In the genomic region with DNA sequence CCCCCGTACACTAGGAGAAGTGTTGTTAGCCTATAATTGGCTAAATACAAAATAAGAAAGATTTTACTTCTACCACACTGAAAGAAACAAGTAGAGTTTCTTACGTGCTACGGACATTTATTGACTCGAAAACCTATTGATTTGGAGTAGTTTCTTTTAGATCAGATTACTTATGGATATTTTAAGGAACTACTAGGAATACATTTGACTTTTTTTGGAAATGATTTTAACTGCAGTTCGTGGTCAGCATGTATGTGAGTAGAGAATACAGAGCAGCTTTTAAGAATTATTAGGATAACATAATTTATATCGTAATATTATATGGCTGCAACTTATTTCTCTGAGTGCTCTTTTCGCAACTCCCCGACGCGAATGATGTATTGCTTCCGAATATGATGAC, we compare ENCODE assay signal across 4 fruit fly cellular contexts.
A peak's percentile ranks its signal among the peaks of the same experiment; 100 is the strongest.
TF ChIP-seq lines count a peak whose summit lies in the region.

No protein-coding gene starts in this region.

- no peak for TF ChIP-seq CTCF in whole organism, embryonic (GFP tag; optimal IDR thresholded peaks at IDR 0.05; lab: Kevin White, UChicago)

TF ChIP-seq in whole organism, embryonic, 481 proteins besides CTCF, POLR2A, EP300 and RAD21 (continues in another document):
- TF ChIP-seq grau (tag; optimal IDR thresholded peaks at IDR 0.05; lab: Kevin White, UChicago) (no peak), Abd-B (GFP tag; optimal IDR thresholded peaks at IDR 0.05; lab: Kevin White, UChicago) (peak; percentile 1), CG2875 (GFP tag; optimal IDR thresholded peaks at IDR 0.05; lab: Kevin White, UChicago) (no peak), CG11695 (GFP tag; IDR thresholded peaks at IDR 0.05; lab: Robert Waterston, UW) (no peak), HLH3B (GFP tag; IDR thresholded peaks at IDR 0.05; lab: Robert Waterston, UW) (no peak), Spps (tag; optimal IDR thresholded peaks at IDR 0.05; lab: Kevin White, UChicago) (no peak), E2f1 (GFP tag; IDR thresholded peaks at IDR 0.05; lab: Robert Waterston, UW) (no peak), Blimp-1 (GFP tag; optimal IDR thresholded peaks at IDR 0.05; lab: Kevin White, UChicago) (peak; percentile 8), sens (GFP tag; lab: Kevin White, UChicago) (peak; percentile 81), lola (GFP tag; optimal IDR thresholded peaks at IDR 0.05; lab: Kevin White, UChicago) (peak in 1 of 3 experiments; percentile 17), phol (tag; optimal IDR thresholded peaks at IDR 0.05; lab: Kevin White, UChicago) (peak; percentile 25), Gug (GFP tag; IDR thresholded peaks at IDR 0.05; lab: Robert Waterston, UW) (no peak), CG14667 (GFP tag; IDR thresholded peaks at IDR 0.05; lab: Robert Waterston, UW) (no peak), CG7839 (tag; optimal IDR thresholded peaks at IDR 0.05; lab: Kevin White, UChicago) (peak; percentile 9), sd (tag; optimal IDR thresholded peaks at IDR 0.05; lab: Kevin White, UChicago) (no peak), CG31365 (tag; optimal IDR thresholded peaks at IDR 0.05; lab: Kevin White, UChicago) (no peak), Med (GFP tag; lab: Kevin White, UChicago) (peak; percentile 49), CG31441 (GFP tag; IDR thresholded peaks at IDR 0.05; lab: Robert Waterston, UW) (no peak), klu (GFP tag; IDR thresholded peaks at IDR 0.05; lab: Robert Waterston, UW) (no peak), trem (tag; optimal IDR thresholded peaks at IDR 0.05; lab: Kevin White, UChicago) (no peak), CG5953 (GFP tag; IDR thresholded peaks at IDR 0.05; lab: Robert Waterston, UW) (no peak), Ssrp (tag; optimal IDR thresholded peaks at IDR 0.05; lab: Kevin White, UChicago) (peak; percentile 28), Hr51 (GFP tag; optimal IDR thresholded peaks at IDR 0.05; lab: Kevin White, UChicago) (peak in 1 of 2 experiments; percentile 41)

TF ChIP-seq in whole organism, prepupa, 60 proteins besides CTCF, POLR2A, EP300 and RAD21 (continues in another document):
- TF ChIP-seq Blimp-1 (GFP tag; optimal IDR thresholded peaks at IDR 0.05; lab: Kevin White, UChicago) (no peak), lz (GFP tag; optimal IDR thresholded peaks at IDR 0.05; lab: Kevin White, UChicago) (peak; percentile 57), CG8119 (GFP tag; IDR thresholded peaks at IDR 0.05; lab: Robert Waterston, UW) (peak; percentile 73; the same call in 2 of the 3 replicates), net (GFP tag; optimal IDR thresholded peaks at IDR 0.05; lab: Kevin White, UChicago) (peak; percentile 79), pdm3 (GFP tag; optimal IDR thresholded peaks at IDR 0.05; lab: Kevin White, UChicago) (peak; percentile 73), CG1621 (tag; optimal IDR thresholded peaks at IDR 0.05; lab: Kevin White, UChicago) (peak; percentile 59), Sox14 (GFP tag; optimal IDR thresholded peaks at IDR 0.05; lab: Kevin White, UChicago) (peak; percentile 77), Hr39 (GFP tag; optimal IDR thresholded peaks at IDR 0.05; lab: Kevin White, UChicago) (peak; percentile 66), CG11762 (GFP tag; optimal IDR thresholded peaks at IDR 0.05; lab: Kevin White, UChicago; ENCODE audit: insufficient read depth) (peak; percentile 50), OdsH (GFP tag; optimal IDR thresholded peaks at IDR 0.05; lab: Kevin White, UChicago) (peak; percentile 68), CG6792 (GFP tag; optimal IDR thresholded peaks at IDR 0.05; lab: Kevin White, UChicago) (peak; percentile 62), vri (GFP tag; optimal IDR thresholded peaks at IDR 0.05; lab: Kevin White, UChicago) (peak; percentile 15), CG3919 (GFP tag; optimal IDR thresholded peaks at IDR 0.05; lab: Kevin White, UChicago) (peak; percentile 78), Met (GFP tag; optimal IDR thresholded peaks at IDR 0.05; lab: Kevin White, UChicago) (peak; percentile 60), Eip93F (GFP tag; optimal IDR thresholded peaks at IDR 0.05; lab: Kevin White, UChicago) (no peak), dac (GFP tag; optimal IDR thresholded peaks at IDR 0.05; lab: Kevin White, UChicago) (peak; percentile 16), CG7368 (GFP tag; optimal IDR thresholded peaks at IDR 0.05; lab: Kevin White, UChicago) (peak; percentile 47), CG16779 (tag; optimal IDR thresholded peaks at IDR 0.05; lab: Kevin White, UChicago) (peak; percentile 45), Sox102F (GFP tag; optimal IDR thresholded peaks at IDR 0.05; lab: Kevin White, UChicago) (peak; percentile 49), Smox (GFP tag; optimal IDR thresholded peaks at IDR 0.05; lab: Kevin White, UChicago) (peak; percentile 59), Sox15 (GFP tag; optimal IDR thresholded peaks at IDR 0.05; lab: Kevin White, UChicago) (peak; percentile 53), Gug (GFP tag; IDR thresholded peaks at IDR 0.05; lab: Robert Waterston, UW) (peak; percentile 41)

TF ChIP-seq in whole organism, pupa, 21 proteins besides CTCF, POLR2A, EP300 and RAD21:
- TF ChIP-seq CG8301 (tag; optimal IDR thresholded peaks at IDR 0.05; lab: Kevin White, UChicago): peak; percentile 69
- peak; percentile 80 for TF ChIP-seq CG8159 (tag; optimal IDR thresholded peaks at IDR 0.05; lab: Kevin White, UChicago)
- peak; percentile 8 for TF ChIP-seq Snoo (tag; optimal IDR thresholded peaks at IDR 0.05; lab: Kevin White, UChicago)
- 0 out of 3 replicates have a peak, but pooled peaks have one; percentile 20 for TF ChIP-seq fd96Ca (GFP tag; IDR thresholded peaks at IDR 0.05; lab: Robert Waterston, UW)
- TF ChIP-seq D1 (tag; optimal IDR thresholded peaks at IDR 0.05; lab: Kevin White, UChicago): peak; percentile 31
- TF ChIP-seq Pif1A (GFP tag; optimal IDR thresholded peaks at IDR 0.05; lab: Kevin White, UChicago): peak; percentile 73
- TF ChIP-seq CG10348 (GFP tag; IDR thresholded peaks at IDR 0.05; lab: Robert Waterston, UW): no peak
- TF ChIP-seq Ets98B (GFP tag; IDR thresholded peaks at IDR 0.05; lab: Robert Waterston, UW): no peak
- TF ChIP-seq CG14655 (GFP tag; optimal IDR thresholded peaks at IDR 0.05; lab: Kevin White, UChicago): peak; percentile 83
- peak; percentile 76 for TF ChIP-seq CG15710 (tag; optimal IDR thresholded peaks at IDR 0.05; lab: Kevin White, UChicago)
- peak; percentile 31; the same call in 1 of the 2 replicates for TF ChIP-seq CG12605 (GFP tag; IDR thresholded peaks at IDR 0.05; lab: Robert Waterston, UW)
- peak; percentile 23; the same call in 1 of the 3 replicates for TF ChIP-seq CG4496 (GFP tag; IDR thresholded peaks at IDR 0.05; lab: Robert Waterston, UW)
- TF ChIP-seq CG34367 (tag; optimal IDR thresholded peaks at IDR 0.05; lab: Kevin White, UChicago): peak; percentile 66
- peak; percentile 68 for TF ChIP-seq CG17806 (tag; optimal IDR thresholded peaks at IDR 0.05; lab: Kevin White, UChicago)
- peak; percentile 1 for TF ChIP-seq gl (tag; optimal IDR thresholded peaks at IDR 0.05; lab: Kevin White, UChicago)
- peak; percentile 76 for TF ChIP-seq CG9948 (tag; optimal IDR thresholded peaks at IDR 0.05; lab: Kevin White, UChicago)
- TF ChIP-seq EcR (GFP tag; optimal IDR thresholded peaks at IDR 0.05; lab: Kevin White, UChicago): no peak
- TF ChIP-seq Pif1B (GFP tag; optimal IDR thresholded peaks at IDR 0.05; lab: Kevin White, UChicago): peak; percentile 79
- TF ChIP-seq rn (GFP tag; IDR thresholded peaks at IDR 0.05; lab: Robert Waterston, UW): no peak

TF ChIP-seq in whole organism, wandering third instar larva, 38 proteins besides CTCF, POLR2A, EP300 and RAD21:
- peak; percentile 5 for TF ChIP-seq woc (GFP tag; optimal IDR thresholded peaks at IDR 0.05; lab: Kevin White, UChicago)
- TF ChIP-seq h (GFP tag; optimal IDR thresholded peaks at IDR 0.05; lab: Kevin White, UChicago): peak; percentile 45
- no peak for TF ChIP-seq sage (GFP tag; optimal IDR thresholded peaks at IDR 0.05; lab: Kevin White, UChicago)
- TF ChIP-seq OdsH (GFP tag; optimal IDR thresholded peaks at IDR 0.05; lab: Kevin White, UChicago): peak; percentile 23
- no peak for TF ChIP-seq Hr78 (GFP tag; optimal IDR thresholded peaks at IDR 0.05; lab: Kevin White, UChicago)
- TF ChIP-seq usp (GFP tag; optimal IDR thresholded peaks at IDR 0.05; lab: Kevin White, UChicago): no peak
- peak; percentile 30 for TF ChIP-seq Sp1 (GFP tag; optimal IDR thresholded peaks at IDR 0.05; lab: Kevin White, UChicago)
- TF ChIP-seq CrebA (GFP tag; optimal IDR thresholded peaks at IDR 0.05; lab: Kevin White, UChicago; ENCODE audit: borderline replicate concordance): no peak
- TF ChIP-seq fru (GFP tag; optimal IDR thresholded peaks at IDR 0.05; lab: Kevin White, UChicago): peak; percentile 54
- TF ChIP-seq Hr83 (GFP tag; optimal IDR thresholded peaks at IDR 0.05; lab: Kevin White, UChicago; ENCODE audit: poor library complexity, severe bottlenecking): no peak
- TF ChIP-seq sv (GFP tag; optimal IDR thresholded peaks at IDR 0.05; lab: Kevin White, UChicago): no peak
- TF ChIP-seq brk (GFP tag; optimal IDR thresholded peaks at IDR 0.05; lab: Kevin White, UChicago): no peak
- peak; percentile 13 for TF ChIP-seq HLH106 (tag; optimal IDR thresholded peaks at IDR 0.05; lab: Kevin White, UChicago)
- peak; percentile 21 for TF ChIP-seq psq (GFP tag; optimal IDR thresholded peaks at IDR 0.05; lab: Kevin White, UChicago)
- no peak for TF ChIP-seq dmrt93B (GFP tag; optimal IDR thresholded peaks at IDR 0.05; lab: Kevin White, UChicago)
- TF ChIP-seq ey (GFP tag; optimal IDR thresholded peaks at IDR 0.05; lab: Kevin White, UChicago): peak; percentile 48
- TF ChIP-seq rgr (GFP tag; optimal IDR thresholded peaks at IDR 0.05; lab: Kevin White, UChicago): no peak
- TF ChIP-seq br (GFP tag; optimal IDR thresholded peaks at IDR 0.05; lab: Kevin White, UChicago): peak; percentile 5
- no peak for TF ChIP-seq Myc (optimal IDR thresholded peaks at IDR 0.05; lab: Kevin White, UChicago)
- TF ChIP-seq foxo (GFP tag; optimal IDR thresholded peaks at IDR 0.05; lab: Kevin White, UChicago): peak in 1 of 2 experiments; percentile 35
- TF ChIP-seq Dfd (GFP tag; optimal IDR thresholded peaks at IDR 0.05; lab: Kevin White, UChicago): no peak
